Worm (Caenorhabditis elegans) whole organism, L4 larva: ENCODE data around the gene rrp-8.

Experiments used
- Y105C5A.15 ChIP-seq: fragments of 200-800 bp; sonication (Bioruptor generic); IDR thresholded peaks from 2 replicates; pipeline ENCODE4 v1.3.6; 2022; ENCODE audit warnings: missing genetic modification characterization, missing compliant biosample characterization
- ZK337.2 ChIP-seq: fragments of 200-800 bp; sonication (Bioruptor generic); IDR thresholded peaks from 2 replicates; pipeline ENCODE4 v1.3.6; 2022; ENCODE audit warnings: missing genetic modification reagents, missing genetic modification characterization, missing compliant biosample characterization
- jun-1 ChIP-seq: fragments of 150-350 bp; optimal IDR thresholded peaks from 2 replicates; lab custom pipeline; 2014; ENCODE audit warnings: missing biosample characterization, missing genetic modification reagents, missing genetic modification characterization
- zip-11 ChIP-seq: fragments of 200-800 bp; sonication (Bioruptor generic); IDR thresholded peaks from 2 replicates; pipeline ENCODE4 v1.3.6; 2022; ENCODE audit warnings: missing genetic modification characterization, missing compliant biosample characterization

DNA sequence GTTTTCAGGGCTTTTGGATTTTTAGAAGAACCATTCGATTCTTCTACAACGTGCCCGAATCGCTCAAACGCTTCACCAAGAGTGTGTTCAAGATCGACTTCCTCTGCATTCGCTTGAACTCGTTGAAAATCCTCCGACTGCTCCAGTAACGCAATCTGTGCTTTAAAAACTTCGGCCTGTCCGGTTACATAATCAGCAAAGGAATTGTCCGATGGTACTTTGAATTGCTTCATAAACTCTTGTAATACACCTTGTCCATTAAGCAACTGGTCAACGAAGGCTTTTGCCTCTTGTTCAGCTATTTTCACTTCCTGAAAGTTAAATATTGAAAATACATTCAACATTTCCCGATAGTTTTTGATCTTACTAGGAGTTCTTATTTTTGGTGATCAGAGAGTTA is 24.3 kb downstream of the rrp-8 start:
- TF ChIP-seq Y105C5A.15 (no peak), jun-1 (no peak), zip-11 (GFP tag; lab: Robert Waterston, UW) (no peak), ZK337.2 (GFP tag; lab: Robert Waterston, UW) (no peak)
